Worm (Caenorhabditis elegans) whole organism, mixed stage, embryonic: ENCODE results near the gene Y43F8B.9.
A peak's percentile ranks its signal among the peaks of the same experiment; 100 is the strongest.

Experiments
- M03D4.4 ChIP-seq: sonication (generic microtip); optimal IDR thresholded peaks from 2 replicates; lab custom pipeline; 2017; ENCODE audit warnings: mild to moderate bottlenecking, missing genetic modification characterization, missing compliant biosample characterization
- bed-3 ChIP-seq: fragments of 200-800 bp; sonication (Bioruptor generic); optimal IDR thresholded peaks from 3 replicates; lab custom pipeline; 2018; ENCODE audit warnings: mild to moderate bottlenecking, missing genetic modification characterization, moderate library complexity, missing compliant biosample characterization
- blmp-1 ChIP-seq: fragments of 150-350 bp; optimal IDR thresholded peaks from 2 replicates; lab custom pipeline; 2014; ENCODE audit warnings: missing biosample characterization, missing genetic modification characterization
- ceh-39 ChIP-seq: fragments of 150-350 bp; optimal IDR thresholded peaks from 2 replicates; lab custom pipeline; 2014; ENCODE audit warnings: missing biosample characterization, missing genetic modification characterization
- ceh-43 ChIP-seq: fragments of 200-800 bp; sonication (Bioruptor generic); optimal IDR thresholded peaks from 2 replicates; lab custom pipeline; 2018; ENCODE audit warnings: mild to moderate bottlenecking, missing genetic modification characterization, moderate library complexity, missing compliant biosample characterization
- ceh-83 ChIP-seq: fragments of 200-800 bp; sonication (Bioruptor generic); optimal IDR thresholded peaks from 2 replicates; lab custom pipeline; 2018; ENCODE audit warnings: mild to moderate bottlenecking, missing genetic modification characterization, missing compliant biosample characterization
- ces-1 ChIP-seq: fragments of 150-350 bp; optimal IDR thresholded peaks from 2 replicates; lab custom pipeline; 2014; ENCODE audit warnings: missing biosample characterization, missing genetic modification reagents, missing genetic modification characterization
- cnd-1 ChIP-seq: fragments of 200-800 bp; sonication (Bioruptor generic); optimal IDR thresholded peaks from 2 replicates; lab custom pipeline; 2018; ENCODE audit warnings: mild to moderate bottlenecking, missing genetic modification characterization, missing compliant biosample characterization
- drap-1 ChIP-seq: fragments of 200-800 bp; sonication (Bioruptor generic); optimal IDR thresholded peaks from 3 replicates; lab custom pipeline; 2018; ENCODE audit warnings: mild to moderate bottlenecking, missing genetic modification characterization, missing compliant biosample characterization
- elt-1 ChIP-seq: sonication (generic microtip); optimal IDR thresholded peaks from 2 replicates; lab custom pipeline; 2017; ENCODE audit warnings: missing genetic modification characterization, mild to moderate bottlenecking, missing compliant biosample characterization, antibody characterized with exemption, moderate library complexity, borderline replicate concordance; ENCODE audit not compliant: insufficient read depth
- elt-3 ChIP-seq: fragments of 150-350 bp; optimal IDR thresholded peaks from 2 replicates; lab custom pipeline; 2014; ENCODE audit warnings: missing biosample characterization, missing genetic modification characterization
- flh-1 ChIP-seq: fragments of 200-800 bp; sonication (Bioruptor generic); optimal IDR thresholded peaks from 2 replicates; lab custom pipeline; 2018; ENCODE audit warnings: mild to moderate bottlenecking, missing genetic modification characterization, moderate library complexity, missing compliant biosample characterization
- ham-2 ChIP-seq: fragments of 200-800 bp; sonication (Bioruptor generic); optimal IDR thresholded peaks from 2 replicates; lab custom pipeline; 2018; ENCODE audit warnings: mild to moderate bottlenecking, missing genetic modification characterization, missing compliant biosample characterization
- hlh-1 ChIP-seq: fragments of 150-350 bp; optimal IDR thresholded peaks from 2 replicates; lab custom pipeline; 2014; ENCODE audit warnings: missing biosample characterization, missing genetic modification reagents, missing genetic modification characterization
- lin-13 ChIP-seq: fragments of 150-350 bp; optimal IDR thresholded peaks from 2 replicates; lab custom pipeline; 2014; ENCODE audit warnings: missing biosample characterization, missing genetic modification characterization
- lin-32 ChIP-seq: fragments of 200-800 bp; sonication (Bioruptor generic); optimal IDR thresholded peaks from 2 replicates; lab custom pipeline; 2018; ENCODE audit warnings: mild to moderate bottlenecking, missing genetic modification characterization, missing compliant biosample characterization
- lsy-2 ChIP-seq: fragments of 150-350 bp; optimal IDR thresholded peaks from 2 replicates; lab custom pipeline; 2014; ENCODE audit warnings: missing biosample characterization, missing genetic modification characterization
- mab-5 ChIP-seq: fragments of 150-350 bp; optimal IDR thresholded peaks from 2 replicates; lab custom pipeline; 2014; ENCODE audit warnings: missing biosample characterization, missing genetic modification characterization
- mep-1 ChIP-seq: fragments of 150-350 bp; optimal IDR thresholded peaks from 2 replicates; lab custom pipeline; 2017; ENCODE audit warnings: missing biosample characterization, missing genetic modification reagents, missing genetic modification characterization, inconsistent platforms
- mls-2 ChIP-seq: sonication (generic microtip); optimal IDR thresholded peaks from 2 replicates; lab custom pipeline; 2016; ENCODE audit warnings: mild to moderate bottlenecking, missing genetic modification characterization, moderate library complexity, missing compliant biosample characterization
- nhr-12 ChIP-seq: fragments of 150-350 bp; optimal IDR thresholded peaks from 2 replicates; lab custom pipeline; 2014; ENCODE audit warnings: missing biosample characterization, missing genetic modification characterization
- nhr-2 ChIP-seq: fragments of 150-350 bp; optimal IDR thresholded peaks from 2 replicates; lab custom pipeline; 2014; ENCODE audit warnings: missing biosample characterization, missing genetic modification characterization
- nhr-237 ChIP-seq: fragments of 150-350 bp; optimal IDR thresholded peaks from 2 replicates; lab custom pipeline; 2014; ENCODE audit warnings: missing biosample characterization, missing genetic modification characterization
- nhr-28 ChIP-seq: fragments of 150-350 bp; optimal IDR thresholded peaks from 2 replicates; lab custom pipeline; 2014; ENCODE audit warnings: missing biosample characterization, missing genetic modification characterization
- nhr-76 ChIP-seq: sonication (generic microtip); optimal IDR thresholded peaks from 2 replicates; lab custom pipeline; 2017; ENCODE audit warnings: missing biosample characterization, missing genetic modification characterization
- pha-4 ChIP-seq: fragments of 150-350 bp; optimal IDR thresholded peaks from 2 replicates; lab custom pipeline; 2018; ENCODE audit warnings: missing biosample characterization, missing genetic modification reagents, missing genetic modification characterization
- sem-2 ChIP-seq: fragments of 200-800 bp; sonication (Bioruptor generic); optimal IDR thresholded peaks from 2 replicates; lab custom pipeline; 2018; ENCODE audit warnings: mild to moderate bottlenecking, missing genetic modification characterization, missing compliant biosample characterization
- snpc-4 ChIP-seq: fragments of 150-350 bp; optimal IDR thresholded peaks from 2 replicates; lab custom pipeline; 2014; ENCODE audit warnings: missing biosample characterization, missing genetic modification characterization
- sptf-1 ChIP-seq: sonication (generic microtip); optimal IDR thresholded peaks from 2 replicates; lab custom pipeline; 2017; ENCODE audit warnings: mild to moderate bottlenecking, missing genetic modification characterization, moderate library complexity, missing compliant biosample characterization
- tbx-8 ChIP-seq: fragments of 200-800 bp; sonication (Bioruptor generic); optimal IDR thresholded peaks from 2 replicates; lab custom pipeline; 2018; ENCODE audit warnings: mild to moderate bottlenecking, missing genetic modification characterization, moderate library complexity, missing compliant biosample characterization
- unc-120 ChIP-seq: sonication (generic microtip); optimal IDR thresholded peaks from 2 replicates; lab custom pipeline; 2017; ENCODE audit warnings: missing genetic modification characterization, missing compliant biosample characterization; ENCODE audit not compliant: poor library complexity, severe bottlenecking
- unc-39 ChIP-seq: fragments of 150-350 bp; optimal IDR thresholded peaks from 2 replicates; lab custom pipeline; 2014; ENCODE audit warnings: missing biosample characterization, missing genetic modification characterization
- unc-62 ChIP-seq: fragments of 150-350 bp; optimal IDR thresholded peaks from 2 replicates; lab custom pipeline; 2014; ENCODE audit warnings: missing biosample characterization, missing genetic modification reagents, missing genetic modification characterization
- zip-8 ChIP-seq: fragments of 150-350 bp; optimal IDR thresholded peaks from 2 replicates; lab custom pipeline; 2014; ENCODE audit warnings: missing biosample characterization, missing genetic modification characterization
- ztf-11 ChIP-seq: fragments of 150-350 bp; optimal IDR thresholded peaks from 2 replicates; lab custom pipeline; 2014; ENCODE audit warnings: missing biosample characterization, missing genetic modification characterization

The Y43F8B.9 gene

ce11 chrV:19528535-19528934, 50.6 kb downstream of the Y43F8B.9 start:
- TF ChIP-seq ham-2 (GFP tag; lab: Kevin White, UChicago) = peak; percentile 17

- TF ChIP-seq lsy-2 = peak; percentile 56
- TF ChIP-seq ceh-43 (GFP tag; lab: Kevin White, UChicago) = no peak
- TF ChIP-seq cnd-1 = no peak
- TF ChIP-seq bed-3 (GFP tag; lab: Kevin White, UChicago) = no peak
- TF ChIP-seq flh-1 (GFP tag; lab: Kevin White, UChicago) = no peak
- TF ChIP-seq sem-2 = no peak
- no peak for TF ChIP-seq mab-5 (tag; lab: Kevin White, UChicago)
- TF ChIP-seq blmp-1 (tag; lab: Kevin White, UChicago) = no peak
- no peak for TF ChIP-seq unc-120 (tag; lab: Kevin White, UChicago)
- peak; percentile 33 for TF ChIP-seq tbx-8 (GFP tag; lab: Kevin White, UChicago)
- peak; percentile 85 for TF ChIP-seq nhr-2
- TF ChIP-seq ham-2 (GFP tag; lab: Kevin White, UChicago) = no peak
- TF ChIP-seq lin-32 (GFP tag; lab: Kevin White, UChicago) = no peak
- TF ChIP-seq ces-1 (GFP tag; lab: Kevin White, UChicago) = peak; percentile 58
- no peak for TF ChIP-seq hlh-1 (tag; lab: Kevin White, UChicago)
- TF ChIP-seq lin-13 (tag; lab: Kevin White, UChicago) = no peak
- peak; percentile 87 for TF ChIP-seq elt-3 (tag; lab: Kevin White, UChicago)
- TF ChIP-seq sptf-1 (tag; lab: Kevin White, UChicago) = no peak
- TF ChIP-seq drap-1 (GFP tag; lab: Kevin White, UChicago) = peak; percentile 29
- TF ChIP-seq unc-39 = peak; percentile 99
- TF ChIP-seq nhr-76 (tag; lab: Kevin White, UChicago) = no peak
- no peak for TF ChIP-seq ztf-11 (tag; lab: Kevin White, UChicago)
- peak; percentile 98 for TF ChIP-seq unc-62 (GFP tag; lab: Kevin White, UChicago)
- TF ChIP-seq mep-1 = peak; percentile 35
- no peak for TF ChIP-seq M03D4.4 (tag; lab: Kevin White, UChicago)
- peak; percentile 27 for TF ChIP-seq nhr-12 (tag; lab: Kevin White, UChicago)
- no peak for TF ChIP-seq snpc-4 (tag; lab: Kevin White, UChicago)
- TF ChIP-seq ceh-39 (tag; lab: Kevin White, UChicago) = peak; percentile 77
- no peak for TF ChIP-seq nhr-28 (tag; lab: Kevin White, UChicago)
- no peak for TF ChIP-seq ceh-83 (GFP tag; lab: Kevin White, UChicago)
- no peak for TF ChIP-seq zip-8 (tag; lab: Kevin White, UChicago)
- peak; percentile 21 for TF ChIP-seq pha-4 (tag; lab: Kevin White, UChicago)
- TF ChIP-seq nhr-237 (tag; lab: Kevin White, UChicago) = peak; percentile 80
- TF ChIP-seq mls-2 (tag; lab: Kevin White, UChicago) = peak; percentile 61
- TF ChIP-seq elt-1 = no peak
Observed at ce11 chrV:19529168-19529567, 51.2 kb downstream of the Y43F8B.9 start.
